Worm (Caenorhabditis elegans) whole organism, midembryonic: ENCODE results near the gene K07H8.5.

Source experiments
- flt-1 ChIP-seq: fragments of 200-800 bp; sonication (Bioruptor generic); IDR thresholded peaks from 2 replicates; pipeline ENCODE4 v1.3.6; 2022; ENCODE audit warnings: missing genetic modification characterization, missing compliant biosample characterization
- ref-1 ChIP-seq: fragments of 200-800 bp; sonication (Bioruptor generic); conservative IDR thresholded peaks from 2 replicates; pipeline ENCODE4 v1.3.6; 2022; ENCODE audit warnings: missing genetic modification reagents, missing genetic modification characterization, missing compliant biosample characterization

DNA sequence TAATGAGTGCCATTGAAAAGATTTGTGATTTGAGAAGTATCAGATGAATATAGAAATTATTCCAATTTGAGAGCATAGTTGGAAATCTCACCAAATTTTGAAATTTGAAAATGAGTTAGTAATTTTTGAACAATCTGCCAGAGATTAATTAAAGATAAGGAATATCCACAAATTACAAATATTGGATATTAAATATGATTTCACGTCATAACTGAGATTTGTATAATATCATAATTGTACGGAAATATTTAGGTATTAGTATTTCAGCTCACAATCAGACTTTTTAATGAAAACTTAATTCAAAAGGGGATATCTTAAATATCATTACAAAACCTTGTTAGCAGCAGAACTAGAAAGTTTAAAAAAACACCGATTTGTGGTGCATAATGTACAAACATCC, 8.2 kb upstream of the K07H8.5 start, which contains the start of gene K07H8.7:
- TF ChIP-seq flt-1 (no peak), ref-1 (GFP tag; lab: Robert Waterston, UW) (no peak)
